Worm (Caenorhabditis elegans) whole organism, L4 larva: Measurements from ENCODE around the gene K10B2.4.

ENCODE experiments used
- F10B5.3 ChIP-seq: sonication (generic microtip); optimal IDR thresholded peaks from 2 replicates; lab custom pipeline; 2016; ENCODE audit warnings: mild to moderate bottlenecking, missing genetic modification characterization, missing compliant biosample characterization
- F26F4.8 ChIP-seq: fragments of 200-800 bp; sonication (Bioruptor generic); conservative IDR thresholded peaks from 2 replicates; pipeline ENCODE4 v1.3.6; 2022; ENCODE audit warnings: missing genetic modification characterization, missing compliant biosample characterization
- F37D6.2 ChIP-seq: sonication (generic microtip); optimal IDR thresholded peaks from 2 replicates; lab custom pipeline; 2016; ENCODE audit warnings: mild to moderate bottlenecking, missing genetic modification characterization, missing compliant biosample characterization
- F44E2.7 ChIP-seq: fragments of 200-800 bp; sonication (Bioruptor generic); IDR thresholded peaks from 2 replicates; pipeline ENCODE4 v2.1.2; 2022; ENCODE audit warnings: missing genetic modification characterization, missing compliant biosample characterization
- F49E8.2 ChIP-seq: sonication (generic microtip); optimal IDR thresholded peaks from 2 replicates; lab custom pipeline; 2016; ENCODE audit warnings: missing compliant biosample characterization, mild to moderate bottlenecking, missing genetic modification characterization, borderline replicate concordance
- T26A8.4 ChIP-seq: fragments of 200-800 bp; sonication (Bioruptor generic); IDR thresholded peaks from 2 replicates; pipeline ENCODE4 v1.3.6; 2022; ENCODE audit warnings: missing genetic modification characterization, missing compliant biosample characterization
- Y48G9A.11 ChIP-seq: fragments of 200-800 bp; sonication (Bioruptor generic); IDR thresholded peaks from 2 replicates; pipeline ENCODE4 v1.3.6; 2022; ENCODE audit warnings: missing genetic modification reagents, missing genetic modification characterization, missing compliant biosample characterization
- ZK337.2 ChIP-seq: fragments of 200-800 bp; sonication (Bioruptor generic); IDR thresholded peaks from 2 replicates; pipeline ENCODE4 v1.3.6; 2022; ENCODE audit warnings: missing genetic modification reagents, missing genetic modification characterization, missing compliant biosample characterization
- ZK546.5 ChIP-seq, 2 experiments: sonication (generic microtip); optimal IDR thresholded peaks; 2 replicates each; lab custom pipeline; 2017; ENCODE audit warnings: missing biosample characterization in 2 of 2, missing genetic modification characterization in 2 of 2
- ama-1 ChIP-seq: fragments of 150-350 bp; optimal IDR thresholded peaks from 2 replicates; lab custom pipeline; 2014; ENCODE audit warnings: inconsistent platforms, mixed read lengths
- ceh-20 ChIP-seq: fragments of 200-800 bp; sonication (Bioruptor generic); IDR thresholded peaks from 2 replicates; pipeline ENCODE4 v1.3.6; 2022; ENCODE audit warnings: missing genetic modification reagents, missing genetic modification characterization, missing compliant biosample characterization
- ceh-32 ChIP-seq: sonication (generic microtip); optimal IDR thresholded peaks from 2 replicates; lab custom pipeline; 2016; ENCODE audit warnings: mild to moderate bottlenecking, missing genetic modification characterization, missing compliant biosample characterization; ENCODE audit not compliant: poor library complexity
- ces-1 ChIP-seq: fragments of 150-350 bp; sonication (generic microtip); optimal IDR thresholded peaks from 4 replicates; lab custom pipeline; 2014; ENCODE audit warnings: missing biosample characterization, missing genetic modification reagents, missing genetic modification characterization
- daf-12 ChIP-seq: fragments of 150-350 bp; optimal IDR thresholded peaks from 2 replicates; lab custom pipeline; 2014; ENCODE audit warnings: missing biosample characterization, missing genetic modification reagents, missing genetic modification characterization
- daf-19 ChIP-seq: fragments of 200-800 bp; sonication (Bioruptor generic); conservative IDR thresholded peaks from 2 replicates; pipeline ENCODE4 v1.3.6; 2022; ENCODE audit warnings: missing genetic modification characterization, missing compliant biosample characterization
- dmd-6 ChIP-seq: fragments of 200-800 bp; sonication (Bioruptor generic); IDR thresholded peaks from 2 replicates; pipeline ENCODE4 v1.3.6; 2022; ENCODE audit warnings: missing genetic modification reagents, missing genetic modification characterization, missing compliant biosample characterization
- dmd-8 ChIP-seq: fragments of 200-800 bp; sonication (Bioruptor generic); IDR thresholded peaks from 2 replicates; pipeline ENCODE4 v1.3.6; 2022; ENCODE audit warnings: missing genetic modification characterization, missing compliant biosample characterization
- dve-1 ChIP-seq: sonication (generic microtip); optimal IDR thresholded peaks from 2 replicates; lab custom pipeline; 2017; ENCODE audit warnings: antibody characterized with exemption, mild to moderate bottlenecking, missing genetic modification characterization, missing compliant biosample characterization; ENCODE audit not compliant: insufficient read depth
- fkh-10 ChIP-seq: fragments of 150-350 bp; optimal IDR thresholded peaks from 2 replicates; lab custom pipeline; 2014; ENCODE audit warnings: missing biosample characterization, missing genetic modification reagents, missing genetic modification characterization
- fos-1 ChIP-seq: fragments of 150-350 bp; optimal IDR thresholded peaks from 2 replicates; lab custom pipeline; 2014; ENCODE audit warnings: missing biosample characterization, missing genetic modification characterization
- hif-1 ChIP-seq, 2 experiments: sonication (generic microtip); optimal IDR thresholded peaks; 2 replicates each; lab custom pipeline; 2016 to 2017; ENCODE audit warnings: missing compliant biosample characterization in 2 of 2, missing genetic modification characterization in 2 of 2, missing genetic modification reagents in 2 of 2, missing genotype in 2 of 2, mild to moderate bottlenecking in 1 of 2
- lin-1 ChIP-seq: fragments of 200-800 bp; sonication (Bioruptor generic); IDR thresholded peaks from 2 replicates; pipeline ENCODE4 v1.3.6; 2022; ENCODE audit warnings: missing genetic modification reagents, missing genetic modification characterization, missing compliant biosample characterization
- lin-15B ChIP-seq: fragments of 150-350 bp; sonication (generic microtip); optimal IDR thresholded peaks from 3 replicates; lab custom pipeline; 2014; ENCODE audit warnings: missing biosample characterization, missing genetic modification characterization
- lin-29 ChIP-seq: fragments of 200-800 bp; sonication (Bioruptor generic); IDR thresholded peaks from 2 replicates; pipeline ENCODE4 v1.3.6; 2022; ENCODE audit warnings: missing genetic modification reagents, missing genetic modification characterization, missing compliant biosample characterization
- lin-38 ChIP-seq: fragments of 200-800 bp; sonication (Bioruptor generic); IDR thresholded peaks from 2 replicates; pipeline ENCODE4 v1.3.6; 2022; ENCODE audit warnings: missing genetic modification reagents, missing genetic modification characterization, missing compliant biosample characterization
- lir-3 ChIP-seq: sonication (generic microtip); optimal IDR thresholded peaks from 2 replicates; lab custom pipeline; 2016; ENCODE audit warnings: mild to moderate bottlenecking, missing genetic modification characterization, missing compliant biosample characterization
- madf-5 ChIP-seq, 2 experiments: fragments of 200-800 bp; sonication (Bioruptor generic); IDR thresholded peaks; 2 replicates each; pipeline ENCODE4 v1.3.6; 2022; ENCODE audit warnings: missing compliant biosample characterization in 2 of 2, missing genetic modification characterization in 2 of 2
- mdl-1 ChIP-seq, 2 experiments: fragments of 150-350 bp in 1 of 2; sonication (generic microtip) in 1 of 2; optimal IDR thresholded peaks; 2 replicates each; lab custom pipeline; 2014 to 2017; ENCODE audit warnings: missing biosample characterization in 2 of 2, missing genetic modification characterization in 2 of 2
- mdt-29 ChIP-seq: fragments of 200-800 bp; sonication (Bioruptor generic); IDR thresholded peaks from 2 replicates; pipeline ENCODE4 v1.3.6; 2022; ENCODE audit warnings: missing genetic modification reagents, missing genetic modification characterization, missing compliant biosample characterization
- mep-1 ChIP-seq: fragments of 150-350 bp; sonication (generic microtip); optimal IDR thresholded peaks from 3 replicates; lab custom pipeline; 2014; ENCODE audit warnings: missing biosample characterization, missing genetic modification characterization
- mxl-2 ChIP-seq: fragments of 200-800 bp; sonication (Bioruptor generic); conservative IDR thresholded peaks from 2 replicates; pipeline ENCODE4 v1.3.6; 2022; ENCODE audit warnings: missing genetic modification reagents, missing genetic modification characterization, missing compliant biosample characterization
- nhr-10 ChIP-seq: fragments of 150-350 bp; optimal IDR thresholded peaks from 2 replicates; lab custom pipeline; 2014; ENCODE audit warnings: missing biosample characterization, missing genetic modification characterization
- nhr-102 ChIP-seq: sonication (generic microtip); optimal IDR thresholded peaks from 2 replicates; lab custom pipeline; 2016; ENCODE audit warnings: mild to moderate bottlenecking, missing genetic modification characterization, moderate library complexity, missing compliant biosample characterization
- nhr-111 ChIP-seq: fragments of 200-800 bp; sonication (Bioruptor generic); optimal IDR thresholded peaks from 2 replicates; lab custom pipeline; 2018; ENCODE audit warnings: mild to moderate bottlenecking, missing genetic modification characterization, missing compliant biosample characterization
- nhr-237 ChIP-seq: sonication (generic microtip); optimal IDR thresholded peaks from 2 replicates; lab custom pipeline; 2017; ENCODE audit warnings: missing biosample characterization, missing genetic modification characterization
- nhr-28 ChIP-seq: fragments of 150-350 bp; optimal IDR thresholded peaks from 2 replicates; lab custom pipeline; 2014; ENCODE audit warnings: missing biosample characterization, missing genetic modification characterization
- nhr-6 ChIP-seq: fragments of 150-350 bp; optimal IDR thresholded peaks from 2 replicates; lab custom pipeline; 2014; ENCODE audit warnings: missing biosample characterization, missing genetic modification characterization
- nhr-77 ChIP-seq: fragments of 150-350 bp; optimal IDR thresholded peaks from 2 replicates; lab custom pipeline; 2014; ENCODE audit warnings: missing biosample characterization, missing genetic modification characterization
- pha-4 ChIP-seq, 2 experiments: fragments of 150-350 bp in 1 of 2; fragments of 200-800 bp in 1 of 2; sonication (Bioruptor generic) in 1 of 2; IDR thresholded peaks in 1 of 2; optimal IDR thresholded peaks in 1 of 2; 2 replicates each; pipeline versions ENCODE4 v1.3.6 to Lab custom; 2014 to 2022; ENCODE audit warnings: missing genetic modification characterization in 2 of 2, missing genetic modification reagents in 2 of 2, missing biosample characterization in 1 of 2, missing compliant biosample characterization in 1 of 2
- rbr-2 ChIP-seq: sonication (generic microtip); optimal IDR thresholded peaks from 2 replicates; lab custom pipeline; 2016; ENCODE audit warnings: missing genotype, missing genetic modification characterization, missing compliant biosample characterization
- saeg-2 ChIP-seq: fragments of 200-800 bp; sonication (Bioruptor generic); IDR thresholded peaks from 2 replicates; pipeline ENCODE4 v1.3.6; 2022; ENCODE audit warnings: missing genetic modification reagents, missing genetic modification characterization, missing compliant biosample characterization
- sdz-12 ChIP-seq: fragments of 200-800 bp; sonication (Bioruptor generic); optimal IDR thresholded peaks from 2 replicates; lab custom pipeline; 2018; ENCODE audit warnings: mild to moderate bottlenecking, missing genetic modification characterization, missing compliant biosample characterization
- set-16 ChIP-seq: fragments of 200-800 bp; sonication (Bioruptor generic); IDR thresholded peaks from 2 replicates; pipeline ENCODE4 v1.3.6; 2022; ENCODE audit warnings: missing genetic modification reagents, missing genetic modification characterization, missing compliant biosample characterization
- skn-1 ChIP-seq: fragments of 150-350 bp; optimal IDR thresholded peaks from 2 replicates; lab custom pipeline; 2014; ENCODE audit warnings: missing biosample characterization, missing genetic modification characterization
- snpc-1.2 ChIP-seq: fragments of 200-800 bp; sonication (Bioruptor generic); IDR thresholded peaks from 2 replicates; pipeline ENCODE4 v1.3.6; 2022; ENCODE audit warnings: missing genetic modification reagents, missing genetic modification characterization, missing compliant biosample characterization
- snpc-4 ChIP-seq: fragments of 150-350 bp; optimal IDR thresholded peaks from 2 replicates; lab custom pipeline; 2014; ENCODE audit warnings: missing biosample characterization, missing genetic modification characterization
- tag-97 ChIP-seq: fragments of 200-800 bp; sonication (Bioruptor generic); IDR thresholded peaks from 2 replicates; pipeline ENCODE4 v1.3.6; 2022; ENCODE audit warnings: missing genetic modification characterization, missing compliant biosample characterization
- vab-7 ChIP-seq: fragments of 200-800 bp; sonication (Bioruptor generic); IDR thresholded peaks from 2 replicates; pipeline ENCODE4 v1.3.6; 2022; ENCODE audit warnings: missing genetic modification reagents, missing genetic modification characterization, missing compliant biosample characterization
- zfp-2 ChIP-seq: sonication (generic microtip); optimal IDR thresholded peaks from 2 replicates; lab custom pipeline; 2016; ENCODE audit warnings: mild to moderate bottlenecking, missing genetic modification characterization, missing compliant biosample characterization
- zip-2 ChIP-seq: fragments of 150-350 bp; optimal IDR thresholded peaks from 2 replicates; lab custom pipeline; 2014; ENCODE audit warnings: missing biosample characterization, missing genetic modification characterization

Gene K10B2.4

ce11 chrII:6346551-6347079 is 14.1 kb downstream of the K10B2.4 start (continued):
- TF ChIP-seq dve-1 (tag; lab: Kevin White, UChicago), result peak; percentile 78
- no peak for TF ChIP-seq lir-3 (tag; lab: Kevin White, UChicago)
- TF ChIP-seq nhr-102, result peak; percentile 76
- no peak for TF ChIP-seq mdl-1 (tag; optimal IDR thresholded peaks at IDR 0.05; lab: Kevin White, UChicago)
- peak; percentile 46 for TF ChIP-seq zip-2 (tag; lab: Kevin White, UChicago)
- TF ChIP-seq daf-12 (tag; lab: Kevin White, UChicago), result no peak
- TF ChIP-seq snpc-1.2 (GFP tag; lab: Robert Waterston, UW), result peak; percentile 65
- peak in 1 of 2 experiments; percentile 65; a peak in 1 of 4 replicates for TF ChIP-seq madf-5 (GFP tag; IDR thresholded peaks at IDR 0.05; lab: Robert Waterston, UW)
- 0 out of 2 replicates have a peak, but pooled peaks have one; percentile 21 for TF ChIP-seq ZK337.2 (GFP tag; lab: Robert Waterston, UW)
- TF ChIP-seq mdt-29 (GFP tag; lab: Robert Waterston, UW), result peak; percentile 86
- TF ChIP-seq lin-29 (GFP tag; lab: Robert Waterston, UW), result peak; percentile 55; the same call in 1 of the 2 replicates
- TF ChIP-seq mxl-2, result no peak
- TF ChIP-seq vab-7 (GFP tag; lab: Robert Waterston, UW), result peak; percentile 51
- TF ChIP-seq T26A8.4 (GFP tag; lab: Robert Waterston, UW), result peak; percentile 94
- TF ChIP-seq fkh-10, result no peak
- no peak for TF ChIP-seq zfp-2
- peak; percentile 77; the same call in 1 of the 2 replicates for TF ChIP-seq lin-1 (GFP tag; lab: Robert Waterston, UW)
- TF ChIP-seq F49E8.2 (tag; lab: Kevin White, UChicago), result no peak
- TF ChIP-seq ceh-32 (tag; lab: Kevin White, UChicago), result no peak
- peak; percentile 55; the same call in 1 of the 2 replicates for TF ChIP-seq saeg-2 (GFP tag; lab: Robert Waterston, UW)
- TF ChIP-seq snpc-4 (tag; lab: Kevin White, UChicago), result no peak
- peak; percentile 20 for TF ChIP-seq F37D6.2
- TF ChIP-seq dmd-8, result 0 out of 2 replicates have a peak, but pooled peaks have one; percentile 7
- peak; percentile 30 for TF ChIP-seq F10B5.3 (tag; lab: Kevin White, UChicago)
- peak; percentile 92 for TF ChIP-seq mep-1 (tag; lab: Kevin White, UChicago)
- no peak for TF ChIP-seq skn-1 (tag; lab: Kevin White, UChicago)
- TF ChIP-seq nhr-237, result no peak
- TF ChIP-seq hif-1 (tag; optimal IDR thresholded peaks at IDR 0.05; lab: Kevin White, UChicago), result peak in 1 of 2 experiments; percentile 56
- no peak for TF ChIP-seq nhr-10 (tag; lab: Kevin White, UChicago)
- peak; percentile 80 for TF ChIP-seq nhr-77
- TF ChIP-seq ama-1 (lab: Kevin White, UChicago), result peak; percentile 93
- TF ChIP-seq rbr-2 (tag; lab: Kevin White, UChicago), result peak; percentile 4
- peak; percentile 71 for TF ChIP-seq sdz-12
- TF ChIP-seq tag-97 (GFP tag; lab: Robert Waterston, UW), result no peak
- peak; percentile 77 for TF ChIP-seq daf-19 (GFP tag; lab: Robert Waterston, UW)
- peak; percentile 74; the same call in 1 of the 2 replicates for TF ChIP-seq pha-4 (GFP tag; IDR thresholded peaks at IDR 0.05; lab: Robert Waterston, UW)
- peak; percentile 7 for TF ChIP-seq pha-4 (tag; optimal IDR thresholded peaks at IDR 0.05; lab: Kevin White, UChicago)
- TF ChIP-seq Y48G9A.11 (GFP tag; lab: Robert Waterston, UW), result no peak; the same call in 1 of the 2 replicates
- TF ChIP-seq F26F4.8 (GFP tag; lab: Robert Waterston, UW), result no peak
- TF ChIP-seq fos-1 (tag; lab: Kevin White, UChicago), result no peak
- no peak for TF ChIP-seq lin-15B (tag; lab: Kevin White, UChicago)
- no peak for TF ChIP-seq ceh-20
- peak; percentile 26 for TF ChIP-seq nhr-28
- TF ChIP-seq ces-1 (GFP tag; lab: Kevin White, UChicago), result no peak
- TF ChIP-seq ZK546.5 (tag; optimal IDR thresholded peaks at IDR 0.05; lab: Kevin White, UChicago), result no peak
- TF ChIP-seq lin-38 (GFP tag; lab: Robert Waterston, UW), result peak; percentile 66
- no peak for TF ChIP-seq F44E2.7
- no peak for TF ChIP-seq set-16 (GFP tag; lab: Robert Waterston, UW)
- peak; percentile 82 for TF ChIP-seq nhr-6
- peak; percentile 47; the same call in 1 of the 2 replicates for TF ChIP-seq dmd-6 (GFP tag; lab: Robert Waterston, UW)
- TF ChIP-seq nhr-111 (GFP tag; lab: Kevin White, UChicago), result no peak
